Fruit fly (Drosophila melanogaster): ENCODE measurements around the gene Mipp1.

The Mipp1 gene

dm6 chr3L:16587994-16588622 lies 15.0 kb upstream of the Mipp1 start (continued):
- TF ChIP-seq Eip74EF (GFP tag; optimal IDR thresholded peaks at IDR 0.05) = no peak
- peak; percentile 80 for TF ChIP-seq Hmr (GFP tag; optimal IDR thresholded peaks at IDR 0.05)
- TF ChIP-seq Atf6 (GFP tag; IDR thresholded peaks at IDR 0.05) = peak; percentile 64; the same call in 1 of the 2 replicates
- TF ChIP-seq dpn (GFP tag; optimal IDR thresholded peaks at IDR 0.05) = peak; percentile 68 to 73
- TF ChIP-seq Usf (GFP tag; optimal IDR thresholded peaks at IDR 0.05) = no peak
- TF ChIP-seq CG7786 (GFP tag; optimal IDR thresholded peaks at IDR 0.05) = peak; percentile 67
- TF ChIP-seq CG10462 (GFP tag; optimal IDR thresholded peaks at IDR 0.05) = no peak
- TF ChIP-seq pros (GFP tag; optimal IDR thresholded peaks at IDR 0.05) = no peak
- TF ChIP-seq chn (GFP tag; optimal IDR thresholded peaks at IDR 0.05) = peak; percentile 73
- TF ChIP-seq bigmax (GFP tag; optimal IDR thresholded peaks at IDR 0.05) = no peak
- peak; percentile 32 for TF ChIP-seq CG18619 (GFP tag; optimal IDR thresholded peaks at IDR 0.05)
- TF ChIP-seq twi (tag; optimal IDR thresholded peaks at IDR 0.05) = peak; percentile 31
- no peak for TF ChIP-seq CG16779 (GFP tag; IDR thresholded peaks at IDR 0.05)
- peak; percentile 69; the same call in 1 of the 2 replicates for TF ChIP-seq stc (GFP tag; IDR thresholded peaks at IDR 0.05)
- no peak for TF ChIP-seq her (GFP tag; optimal IDR thresholded peaks at IDR 0.05)
- TF ChIP-seq NK7.1 (GFP tag; optimal IDR thresholded peaks at IDR 0.05) = no peak
- TF ChIP-seq CG9437 (GFP tag; optimal IDR thresholded peaks at IDR 0.05) = peak; percentile 8
- TF ChIP-seq CG11093 (GFP tag; IDR thresholded peaks at IDR 0.05) = no peak
- TF ChIP-seq luna (GFP tag; optimal IDR thresholded peaks at IDR 0.05) = no peak
- TF ChIP-seq gcm (GFP tag; optimal IDR thresholded peaks at IDR 0.05) = peak; percentile 1
- TF ChIP-seq Tbp (GFP tag; optimal IDR thresholded peaks at IDR 0.05) = no peak
- no peak for TF ChIP-seq croc (GFP tag; conservative IDR thresholded peaks at IDR 0.05)
- TF ChIP-seq CkIIα-i1 (GFP tag; IDR thresholded peaks at IDR 0.05) = no peak
- TF ChIP-seq CG4282 (GFP tag; optimal IDR thresholded peaks at IDR 0.05) = peak; percentile 6
- TF ChIP-seq gce (GFP tag; IDR thresholded peaks at IDR 0.05) = no peak
- peak; percentile 61 for TF ChIP-seq CG17829 (tag; optimal IDR thresholded peaks at IDR 0.05)
- TF ChIP-seq CG33557 (GFP tag; optimal IDR thresholded peaks at IDR 0.05) = peak; percentile 6
- TF ChIP-seq E2f1 (GFP tag; IDR thresholded peaks at IDR 0.05) = peak; percentile 62
- no peak for TF ChIP-seq en (GFP tag; optimal IDR thresholded peaks at IDR 0.05)
- TF ChIP-seq ttk (GFP tag; IDR thresholded peaks at IDR 0.05) = 0 out of 2 replicates have a peak, but pooled peaks have one; percentile 10
- peak; percentile 35 for TF ChIP-seq CG32772 (GFP tag; IDR thresholded peaks at IDR 0.05)
- TF ChIP-seq sisA (GFP tag; IDR thresholded peaks at IDR 0.05) = peak; percentile 47
- peak; percentile 64 for TF ChIP-seq CG18599 (GFP tag; optimal IDR thresholded peaks at IDR 0.05)
- no peak for TF ChIP-seq ab (GFP tag; optimal IDR thresholded peaks at IDR 0.05)
- TF ChIP-seq Hr39 (optimal IDR thresholded peaks at IDR 0.05) = no peak
- no peak for TF ChIP-seq gcm2 (GFP tag; optimal IDR thresholded peaks at IDR 0.05)
- no peak for TF ChIP-seq Hey (tag; optimal IDR thresholded peaks at IDR 0.05)
- peak; percentile 88 for TF ChIP-seq CG4617 (GFP tag; optimal IDR thresholded peaks at IDR 0.05; ENCODE audit: borderline replicate concordance)
- TF ChIP-seq yki (optimal IDR thresholded peaks at IDR 0.05) = peak; percentile 94
- TF ChIP-seq dimm (GFP tag; IDR thresholded peaks at IDR 0.05) = no peak
- TF ChIP-seq CG16863 (GFP tag; optimal IDR thresholded peaks at IDR 0.05) = peak; percentile 60
- peak; percentile 6 for TF ChIP-seq CG13123 (GFP tag; optimal IDR thresholded peaks at IDR 0.05)
- TF ChIP-seq Optix (GFP tag; IDR thresholded peaks at IDR 0.05) = no peak
- peak; percentile 67 for TF ChIP-seq HLH54F (GFP tag; optimal IDR thresholded peaks at IDR 0.05)
- no peak for TF ChIP-seq sqz (GFP tag; optimal IDR thresholded peaks at IDR 0.05)
- peak; percentile 75 for TF ChIP-seq CG1603 (tag; optimal IDR thresholded peaks at IDR 0.05)
- peak; percentile 36; the same call in 1 of the 2 replicates for TF ChIP-seq CG4360 (GFP tag; IDR thresholded peaks at IDR 0.05)
